Worm (Caenorhabditis elegans) whole organism, early embryonic: ENCODE results near the gene F55C9.6.

Experiments used
- B0310.2 ChIP-seq: sonication (generic microtip); optimal IDR thresholded peaks from 2 replicates; lab custom pipeline; 2016; ENCODE audit warnings: mild to moderate bottlenecking, missing genetic modification characterization, missing compliant biosample characterization
- ama-1 ChIP-seq: fragments of 150-350 bp; optimal IDR thresholded peaks from 2 replicates; lab custom pipeline; 2014
- ets-7 ChIP-seq: sonication (generic microtip); optimal IDR thresholded peaks from 2 replicates; lab custom pipeline; 2016; ENCODE audit warnings: missing genotype, missing genetic modification characterization, missing compliant biosample characterization
- flt-1 ChIP-seq: fragments of 200-800 bp; sonication (Bioruptor generic); IDR thresholded peaks from 2 replicates; pipeline ENCODE4 v1.3.6; 2022; ENCODE audit warnings: missing genetic modification characterization, missing compliant biosample characterization
- hmbx-1 ChIP-seq: sonication (generic microtip); optimal IDR thresholded peaks from 2 replicates; lab custom pipeline; 2016; ENCODE audit warnings: mild to moderate bottlenecking, missing genetic modification characterization, missing compliant biosample characterization
- sea-1 ChIP-seq: fragments of 200-800 bp; sonication (Bioruptor generic); conservative IDR thresholded peaks from 2 replicates; pipeline ENCODE4 v1.3.6; 2022; ENCODE audit warnings: missing genetic modification characterization, missing compliant biosample characterization
- tbx-11 ChIP-seq: fragments of 200-800 bp; sonication (Bioruptor generic); IDR thresholded peaks from 2 replicates; pipeline ENCODE4 v1.3.6; 2022; ENCODE audit warnings: missing genetic modification characterization, missing compliant biosample characterization

ce11 chrV:19299262-19299661 lies 2.6 kb upstream of the F55C9.6 start, which contains the start of gene F55C9.14:
- no peak for TF ChIP-seq ama-1
- no peak for TF ChIP-seq flt-1
- TF ChIP-seq hmbx-1 (tag; lab: Kevin White, UChicago): no peak
- TF ChIP-seq ets-7: no peak
- no peak for TF ChIP-seq sea-1 (GFP tag; lab: Robert Waterston, UW)
- TF ChIP-seq tbx-11 (GFP tag; lab: Robert Waterston, UW): no peak
- no peak for TF ChIP-seq B0310.2
